Worm (Caenorhabditis elegans) whole organism, L4/young adult: ENCODE data around the gene C36C5.14.

Experiments used
- W03F9.2 ChIP-seq: fragments of 150-350 bp; optimal IDR thresholded peaks from 2 replicates; lab custom pipeline; 2014; ENCODE audit warnings: missing biosample characterization, missing genetic modification characterization
- dao-5 ChIP-seq: sonication (generic microtip); optimal IDR thresholded peaks from 2 replicates; lab custom pipeline; 2016; ENCODE audit warnings: missing genotype, missing genetic modification characterization, moderate library complexity, missing compliant biosample characterization
- him-1 ChIP-seq: sonication (generic microtip); optimal IDR thresholded peaks from 2 replicates; lab custom pipeline; 2016; ENCODE audit warnings: missing genotype, missing genetic modification reagents, missing genetic modification characterization, missing compliant biosample characterization

The C36C5.14 gene

DNA sequence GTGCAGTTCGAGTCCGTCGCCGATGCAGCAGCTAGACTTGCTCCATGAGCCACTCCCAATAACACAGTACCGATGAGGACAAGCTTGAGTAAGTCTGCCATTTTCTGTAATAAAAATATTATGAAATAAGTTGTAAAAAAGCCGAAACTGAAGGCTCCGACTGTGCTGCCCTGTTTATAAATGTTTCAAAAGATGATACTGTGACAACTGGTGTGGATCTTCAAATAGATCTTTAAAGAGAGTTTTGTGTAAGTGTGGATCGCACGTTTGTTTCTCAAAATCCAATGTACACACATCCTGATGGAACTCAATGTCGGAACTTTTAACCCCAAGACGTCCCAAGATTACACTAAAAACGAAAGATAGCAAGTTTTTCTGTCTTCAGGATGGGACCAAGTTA lies 3.3 kb upstream of the C36C5.14 start, which contains the start of gene C36C5.15:
Gene C36C5.15 (minus strand): TSS at position 101 of the 400 bp plus-strand sequence.
- TF ChIP-seq W03F9.2 (tag; lab: Kevin White, UChicago) (no peak), him-1 (tag; lab: Kevin White, UChicago) (no peak), dao-5 (tag; lab: Kevin White, UChicago) (no peak)

DNA sequence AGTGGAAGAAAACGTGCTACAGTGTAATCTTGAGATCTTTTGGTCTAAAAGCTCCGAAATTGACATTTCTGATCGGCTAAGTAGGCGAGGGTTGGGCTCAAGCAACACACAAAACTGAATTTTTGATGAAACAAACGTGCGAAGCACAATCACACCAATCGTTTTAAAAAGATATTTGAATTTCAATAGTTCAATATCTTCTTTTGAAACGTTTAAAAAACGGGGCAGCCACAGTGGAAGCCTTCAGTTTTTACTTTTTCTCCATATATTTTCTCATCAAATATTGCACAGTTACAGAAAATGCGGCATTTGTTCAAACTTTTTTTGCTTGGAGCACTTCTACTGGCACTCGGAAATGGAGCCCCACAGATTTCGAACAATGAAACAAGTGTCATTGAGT lies 922 bp upstream of the C36C5.14 start, which contains the start of gene C36C5.4:
Gene C36C5.4 (plus strand): TSS at position 301 of the 400 bp plus-strand sequence.
- TF ChIP-seq W03F9.2 (tag; lab: Kevin White, UChicago) = no peak
- no peak for TF ChIP-seq dao-5 (tag; lab: Kevin White, UChicago)
- TF ChIP-seq him-1 (tag; lab: Kevin White, UChicago) = no peak

DNA sequence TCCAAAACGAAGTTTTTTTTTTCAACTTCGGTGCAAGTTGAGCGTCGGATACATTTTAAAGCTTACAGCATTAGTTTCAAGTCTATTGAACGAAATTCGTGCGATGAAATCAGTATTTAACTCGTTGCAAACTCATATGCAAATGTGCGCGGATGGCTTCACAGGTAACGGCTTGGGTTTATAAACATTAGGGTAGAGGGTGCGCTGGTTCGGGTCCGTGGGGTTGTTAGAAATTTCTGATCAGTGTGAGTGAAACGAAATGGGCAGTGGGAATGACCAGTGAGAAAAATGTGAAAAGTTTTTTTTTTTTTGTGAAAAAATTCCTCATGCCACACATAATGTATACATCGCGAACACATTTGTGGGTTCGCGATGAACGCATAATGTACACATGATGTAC lies 2.2 kb downstream of the C36C5.14 start:
- TF ChIP-seq W03F9.2 (tag; lab: Kevin White, UChicago) (no peak), him-1 (tag; lab: Kevin White, UChicago) (no peak), dao-5 (tag; lab: Kevin White, UChicago) (no peak)

- TF ChIP-seq dao-5 (tag; lab: Kevin White, UChicago) (no peak), W03F9.2 (tag; lab: Kevin White, UChicago) (no peak), him-1 (tag; lab: Kevin White, UChicago) (no peak)
Observed at ce11 chrV:3162299-3162698, 3.0 kb downstream of the C36C5.14 start.

DNA sequence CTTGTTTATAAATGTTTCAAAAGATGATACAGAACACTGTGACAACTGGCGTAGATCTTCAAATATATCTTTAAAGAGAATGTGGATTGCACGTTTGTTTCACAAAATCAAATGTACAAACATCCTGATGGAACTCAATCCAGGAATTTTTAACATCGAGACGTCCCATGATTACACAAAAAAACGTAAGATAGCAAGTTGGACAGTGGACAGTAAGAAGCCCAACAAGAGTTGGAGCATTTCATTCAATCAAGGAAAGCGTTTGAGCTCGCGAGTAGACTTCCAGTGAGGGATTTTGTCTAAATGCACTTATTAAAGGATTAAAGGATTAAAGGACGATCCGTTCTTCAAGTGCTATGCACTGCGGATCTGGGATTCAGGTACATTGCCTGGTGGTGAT lies 6.1 kb downstream of the C36C5.14 start, which contains the start of gene C36C5.12:
Gene C36C5.12 (minus strand): TSS at position 101 of the 400 bp plus-strand sequence.
- no peak for TF ChIP-seq him-1 (tag; lab: Kevin White, UChicago)

- TF ChIP-seq dao-5 (tag; lab: Kevin White, UChicago) (no peak), W03F9.2 (tag; lab: Kevin White, UChicago) (no peak), him-1 (tag; lab: Kevin White, UChicago) (no peak)
Observed at ce11 chrV:3158379-3158778, 7.0 kb downstream of the C36C5.14 start.

DNA sequence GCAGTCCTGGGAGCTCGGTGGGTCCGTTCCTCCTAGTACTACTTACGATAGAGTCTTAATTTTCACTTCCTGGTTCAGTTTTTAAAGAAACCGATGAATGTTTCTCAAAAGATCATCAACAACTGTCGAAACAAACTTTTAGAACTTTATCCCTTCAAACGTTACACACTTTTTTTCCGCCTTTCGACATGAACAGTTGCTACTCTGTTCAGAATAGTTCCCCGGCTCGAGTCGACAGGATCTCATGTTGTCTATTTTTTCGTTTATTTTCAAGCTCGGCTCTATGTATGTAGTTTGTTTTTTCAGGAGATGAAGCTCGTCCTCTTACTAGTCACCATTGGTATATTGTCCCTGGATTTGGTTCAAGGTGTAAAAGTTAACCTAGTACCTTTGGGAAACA lies 8.6 kb downstream of the C36C5.14 start, which contains the start of gene exh-1:
Gene exh-1 (plus strand): TSS at position 301 of the 400 bp plus-strand sequence.
- no peak for TF ChIP-seq him-1 (tag; lab: Kevin White, UChicago)
- no peak for TF ChIP-seq dao-5 (tag; lab: Kevin White, UChicago)
- TF ChIP-seq W03F9.2 (tag; lab: Kevin White, UChicago) = no peak

DNA sequence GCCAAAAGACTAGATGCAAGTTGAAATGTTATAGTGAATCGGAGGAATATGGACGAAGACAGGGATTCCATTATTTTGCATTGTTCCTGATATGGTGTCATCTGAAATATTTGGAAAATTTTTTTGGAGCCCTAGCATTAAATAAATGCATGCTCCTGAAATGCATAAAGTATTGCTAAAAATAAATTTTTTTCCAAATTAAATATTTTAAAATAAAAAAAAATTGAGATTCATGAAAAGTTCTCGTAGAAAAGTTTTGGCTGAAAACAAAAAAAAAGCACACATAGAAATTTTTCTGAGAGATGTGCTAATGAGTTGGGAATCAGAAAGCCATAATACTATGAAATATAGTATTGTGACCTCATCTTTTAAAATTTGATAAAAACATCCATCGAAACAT lies 10.3 kb downstream of the C36C5.14 start, which contains the start of gene srab-7:
Gene srab-7 (minus strand): TSS at position 101 of the 400 bp plus-strand sequence.
- TF ChIP-seq dao-5 (tag; lab: Kevin White, UChicago) (no peak), W03F9.2 (tag; lab: Kevin White, UChicago) (no peak), him-1 (tag; lab: Kevin White, UChicago) (no peak)

- TF ChIP-seq dao-5 (tag; lab: Kevin White, UChicago) = no peak
- no peak for TF ChIP-seq W03F9.2 (tag; lab: Kevin White, UChicago)
- TF ChIP-seq him-1 (tag; lab: Kevin White, UChicago) = no peak
Observed at ce11 chrV:3151862-3152261, 13.5 kb downstream of the C36C5.14 start, which contains the start of gene srab-6. Gene srab-6, minus strand, starts transcription at chrV:3151962.

DNA sequence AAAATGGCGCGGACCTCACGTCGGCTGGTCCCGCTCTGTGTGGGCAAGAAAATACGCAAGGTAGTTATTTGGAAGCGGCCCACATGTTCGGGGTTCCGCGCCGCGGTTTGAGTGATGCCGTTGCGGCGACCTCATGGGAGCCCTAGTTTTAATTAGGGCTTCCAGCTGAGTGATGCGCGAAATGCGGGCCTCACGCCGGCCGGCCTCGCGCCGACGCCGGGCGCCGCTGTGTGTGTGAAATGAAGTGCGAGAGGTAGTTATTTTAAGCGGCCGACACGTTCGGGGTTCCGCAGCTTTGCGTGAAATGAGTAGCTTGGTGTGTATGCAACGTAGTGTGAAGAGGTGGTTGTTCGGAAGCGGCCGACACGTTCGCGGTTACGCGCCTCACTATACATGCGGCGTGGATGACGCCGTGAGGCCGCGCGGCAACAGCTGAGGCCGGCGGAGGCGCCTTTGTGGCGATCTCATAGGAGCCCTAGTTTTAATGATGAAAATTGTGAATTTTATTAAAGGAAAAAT lies 15.4 kb downstream of the C36C5.14 start:
- TF ChIP-seq dao-5 (tag; lab: Kevin White, UChicago) (no peak), him-1 (tag; lab: Kevin White, UChicago) (no peak), W03F9.2 (tag; lab: Kevin White, UChicago) (no peak)

DNA sequence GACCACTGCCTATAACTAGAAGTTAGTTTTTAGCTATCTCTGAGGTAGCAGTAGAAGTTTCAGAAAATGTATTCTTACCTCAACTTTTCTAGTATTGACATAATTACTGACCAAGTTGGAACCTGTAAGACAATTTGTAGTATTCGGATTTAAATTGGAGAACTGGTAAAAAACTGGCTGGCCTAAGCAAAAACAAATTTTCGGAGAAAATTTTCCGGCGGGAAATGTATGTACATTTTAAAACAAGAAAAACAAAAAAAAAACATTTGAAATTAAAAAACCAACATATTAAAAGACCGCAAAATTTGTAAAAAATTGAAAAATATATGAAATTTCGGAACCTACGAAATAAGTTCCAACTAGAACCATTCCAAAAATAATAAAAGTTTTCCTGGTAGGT lies 18.4 kb downstream of the C36C5.14 start, which contains the start of gene srab-11:
Gene srab-11 (minus strand): TSS at position 101 of the 400 bp plus-strand sequence.
- TF ChIP-seq him-1 (tag; lab: Kevin White, UChicago) (no peak), dao-5 (tag; lab: Kevin White, UChicago) (no peak), W03F9.2 (tag; lab: Kevin White, UChicago) (no peak)

DNA sequence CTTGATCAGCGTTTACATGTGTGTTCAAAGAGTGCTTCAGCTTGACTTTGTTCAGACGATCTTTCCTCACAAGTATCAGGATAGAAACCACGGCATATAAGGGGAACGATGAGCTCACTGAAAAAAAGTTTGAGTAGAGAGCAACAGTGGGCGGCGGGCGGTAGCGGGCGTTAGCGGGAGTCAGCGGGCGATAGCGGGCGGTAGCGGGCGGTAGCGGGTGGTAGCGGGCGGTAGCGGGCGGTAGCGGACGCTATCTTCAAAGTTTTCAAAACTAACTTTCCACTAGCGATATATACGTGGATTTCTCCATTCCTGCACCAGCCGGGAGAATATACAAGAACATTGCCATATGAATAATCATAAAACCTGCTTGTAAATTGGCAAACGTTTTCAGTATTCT lies 20.1 kb downstream of the C36C5.14 start:
- no peak for TF ChIP-seq W03F9.2 (tag; lab: Kevin White, UChicago)
- TF ChIP-seq dao-5 (tag; lab: Kevin White, UChicago) = no peak
- TF ChIP-seq him-1 (tag; lab: Kevin White, UChicago) = no peak

ce11 chrV:3144494-3144893 lies 20.8 kb downstream of the C36C5.14 start, which contains the start of gene srab-10:
Gene srab-10, minus strand, starts transcription at chrV:3144594.
- no peak for TF ChIP-seq W03F9.2 (tag; lab: Kevin White, UChicago)

- TF ChIP-seq dao-5 (tag; lab: Kevin White, UChicago) (no peak), W03F9.2 (tag; lab: Kevin White, UChicago) (no peak), him-1 (tag; lab: Kevin White, UChicago) (no peak)
Observed at ce11 chrV:3141190-3141589, 24.1 kb downstream of the C36C5.14 start, which contains the start of gene srab-9. Gene srab-9, minus strand, starts transcription at chrV:3141290.
